Fruit fly (Drosophila melanogaster): Measurements from ENCODE around the gene NijA.

The NijA gene

dm6 chr3L:10738347-10739108 lies 41.9 kb upstream of the NijA start (continued):
- peak; percentile 61; the same call in 2 of the 3 replicates for TF ChIP-seq croc (GFP tag; conservative IDR thresholded peaks at IDR 0.05)
- TF ChIP-seq Camta (GFP tag; optimal IDR thresholded peaks at IDR 0.05): peak; percentile 2
- no peak for TF ChIP-seq dm (GFP tag; optimal IDR thresholded peaks at IDR 0.05)
- TF ChIP-seq Sox102F (GFP tag; optimal IDR thresholded peaks at IDR 0.05): peak; percentile 83
- peak; percentile 86 for TF ChIP-seq Ets65A (GFP tag)
- TF ChIP-seq Dad (GFP tag; optimal IDR thresholded peaks at IDR 0.05): no peak
- TF ChIP-seq otp (GFP tag; IDR thresholded peaks at IDR 0.05): 0 out of 3 replicates have a peak, but pooled peaks have one; percentile 6
- peak; percentile 74 for TF ChIP-seq Xbp1 (GFP tag; optimal IDR thresholded peaks at IDR 0.05)
- TF ChIP-seq exex (tag; optimal IDR thresholded peaks at IDR 0.05): peak; percentile 33
- TF ChIP-seq CG6272 (GFP tag; IDR thresholded peaks at IDR 0.05): peak; percentile 62
- peak; percentile 58 for TF ChIP-seq CG1602 (GFP tag; optimal IDR thresholded peaks at IDR 0.05)
- peak; percentile 50 for TF ChIP-seq CG30431 (GFP tag; optimal IDR thresholded peaks at IDR 0.05)
- peak; percentile 75 for TF ChIP-seq CG9932 (GFP tag; IDR thresholded peaks at IDR 0.05)
- no peak for TF ChIP-seq br (optimal IDR thresholded peaks at IDR 0.05)
- no peak for TF ChIP-seq Dref (GFP tag; IDR thresholded peaks at IDR 0.05)
- peak; percentile 86 for TF ChIP-seq Fer1 (GFP tag; optimal IDR thresholded peaks at IDR 0.05)
- peak; percentile 77 for TF ChIP-seq Dek (tag; optimal IDR thresholded peaks at IDR 0.05)
- peak; percentile 60 for TF ChIP-seq CG6765 (GFP tag; optimal IDR thresholded peaks at IDR 0.05)
- no peak for TF ChIP-seq CHES-1-like (GFP tag; optimal IDR thresholded peaks at IDR 0.05)
- TF ChIP-seq CG4854 (GFP tag; optimal IDR thresholded peaks at IDR 0.05): no peak
- TF ChIP-seq CG34422 (GFP tag; IDR thresholded peaks at IDR 0.05): peak; percentile 74
- TF ChIP-seq CG17361 (GFP tag; IDR thresholded peaks at IDR 0.05): peak; percentile 92
- TF ChIP-seq CG11723 (GFP tag; optimal IDR thresholded peaks at IDR 0.05): peak; percentile 19
- TF ChIP-seq kah (GFP tag; optimal IDR thresholded peaks at IDR 0.05): peak; percentile 71
- peak; percentile 49 for TF ChIP-seq Poxn (GFP tag; IDR thresholded peaks at IDR 0.05)
- no peak for TF ChIP-seq yki (optimal IDR thresholded peaks at IDR 0.05)
- peak; percentile 50; the same call in 1 of the 2 replicates for TF ChIP-seq Lim3 (GFP tag; IDR thresholded peaks at IDR 0.05)
- TF ChIP-seq CG10462 (GFP tag; optimal IDR thresholded peaks at IDR 0.05): peak; percentile 24
- TF ChIP-seq CG10565 (GFP tag; optimal IDR thresholded peaks at IDR 0.05): no peak
- 0 out of 2 replicates have a peak, but pooled peaks have one; percentile 47 for TF ChIP-seq CG11696 (GFP tag; IDR thresholded peaks at IDR 0.05)
- no peak for TF ChIP-seq CG7745 (tag; optimal IDR thresholded peaks at IDR 0.05)
- peak; percentile 55 for TF ChIP-seq gt (GFP tag; IDR thresholded peaks at IDR 0.05)
- peak; percentile 55 for TF ChIP-seq zen (tag; optimal IDR thresholded peaks at IDR 0.05)
- no peak for TF ChIP-seq CG17912 (GFP tag; optimal IDR thresholded peaks at IDR 0.05)
- TF ChIP-seq ems (GFP tag; optimal IDR thresholded peaks at IDR 0.05): no peak
- no peak for TF ChIP-seq CG4617 (GFP tag; optimal IDR thresholded peaks at IDR 0.05; ENCODE audit: borderline replicate concordance)
- TF ChIP-seq CG9609 (GFP tag; optimal IDR thresholded peaks at IDR 0.05): no peak
- TF ChIP-seq hb (GFP tag; IDR thresholded peaks at IDR 0.05; ENCODE audit: partially characterized antibody): no peak
- peak; percentile 21 for TF ChIP-seq lilli (GFP tag; optimal IDR thresholded peaks at IDR 0.05)
- peak; percentile 52 for TF ChIP-seq oc (tag; optimal IDR thresholded peaks at IDR 0.05)
- TF ChIP-seq her (GFP tag; optimal IDR thresholded peaks at IDR 0.05): no peak
- peak; percentile 92 for TF ChIP-seq CG3281 (GFP tag; optimal IDR thresholded peaks at IDR 0.05)
- no peak for TF ChIP-seq CG3995 (GFP tag; optimal IDR thresholded peaks at IDR 0.05)
- TF ChIP-seq wor (GFP tag; IDR thresholded peaks at IDR 0.05): peak; percentile 61
- peak; percentile 42 for TF ChIP-seq CG5245 (GFP tag; optimal IDR thresholded peaks at IDR 0.05)
- TF ChIP-seq insv (GFP tag; optimal IDR thresholded peaks at IDR 0.05): peak in 1 of 2 experiments; percentile 33
- TF ChIP-seq bab2 (GFP tag; optimal IDR thresholded peaks at IDR 0.05): no peak
- no peak for TF ChIP-seq CG8290 (GFP tag; optimal IDR thresholded peaks at IDR 0.05)
- peak in 1 of 2 experiments; percentile 75 for TF ChIP-seq CG8290 (tag; optimal IDR thresholded peaks at IDR 0.05)
- peak; percentile 15 for TF ChIP-seq jing (GFP tag; optimal IDR thresholded peaks at IDR 0.05)
- peak; percentile 24 for TF ChIP-seq CG7271 (tag; optimal IDR thresholded peaks at IDR 0.05)
